Worm (Caenorhabditis elegans) whole organism, L1 larva: ENCODE measurements around the gene sos-1.

Experiments
- C16A3.4 ChIP-seq: fragments of 150-350 bp; optimal IDR thresholded peaks from 2 replicates; lab custom pipeline; 2014; ENCODE audit warnings: missing biosample characterization, missing genetic modification characterization
- aly-2 ChIP-seq: fragments of 150-350 bp; optimal IDR thresholded peaks from 2 replicates; lab custom pipeline; 2014; ENCODE audit warnings: missing biosample characterization, missing genetic modification characterization
- ama-1 ChIP-seq: fragments of 150-350 bp; optimal IDR thresholded peaks from 2 replicates; lab custom pipeline; 2014
- efl-1 ChIP-seq, 4 experiments: fragments of 150-350 bp; optimal IDR thresholded peaks in 3 of 4; peaks in 1 of 4; 1 replicate in 1 of 4; 2 replicates in 3 of 4; lab custom pipeline; 2014; ENCODE audit warnings: missing biosample characterization in 2 of 4, missing genetic modification characterization in 2 of 4, missing genetic modification reagents in 2 of 4
- irx-1 ChIP-seq: sonication (generic microtip); optimal IDR thresholded peaks from 2 replicates; lab custom pipeline; 2016; ENCODE audit warnings: missing genetic modification characterization, missing compliant biosample characterization
- isw-1 ChIP-seq: fragments of 200-800 bp; sonication (Bioruptor generic); IDR thresholded peaks from 2 replicates; pipeline ENCODE4 v1.3.6; 2022; ENCODE audit warnings: missing genetic modification characterization, missing compliant biosample characterization
- nhr-77 ChIP-seq: fragments of 150-350 bp; optimal IDR thresholded peaks from 2 replicates; lab custom pipeline; 2014; ENCODE audit warnings: missing biosample characterization, missing genetic modification characterization
- pag-3 ChIP-seq: sonication (generic microtip); optimal IDR thresholded peaks from 2 replicates; lab custom pipeline; 2017; ENCODE audit warnings: missing genetic modification characterization, mild to moderate bottlenecking, missing compliant biosample characterization, antibody characterized with exemption, borderline replicate concordance; ENCODE audit not compliant: insufficient read depth
- skn-1 ChIP-seq: fragments of 150-350 bp; optimal IDR thresholded peaks from 2 replicates; lab custom pipeline; 2014; ENCODE audit warnings: missing biosample characterization, missing genetic modification characterization
- snpc-4 ChIP-seq: fragments of 150-350 bp; optimal IDR thresholded peaks from 2 replicates; lab custom pipeline; 2014; ENCODE audit warnings: missing biosample characterization, missing genetic modification characterization
- unc-62 ChIP-seq: fragments of 150-350 bp; optimal IDR thresholded peaks from 2 replicates; lab custom pipeline; 2014; ENCODE audit warnings: missing biosample characterization, missing genetic modification reagents, missing genetic modification characterization

ce11 chrV:4546854-4547253, 2.2 kb downstream of the sos-1 start:
- TF ChIP-seq aly-2: no peak
- TF ChIP-seq ama-1: no peak
- no peak for TF ChIP-seq irx-1 (tag; lab: Kevin White, UChicago)
- TF ChIP-seq pag-3 (tag; lab: Kevin White, UChicago): no peak
- TF ChIP-seq unc-62 (GFP tag; lab: Kevin White, UChicago): no peak
- TF ChIP-seq isw-1 (GFP tag; lab: Robert Waterston, UW): no peak
- TF ChIP-seq C16A3.4 (tag; lab: Kevin White, UChicago): no peak
- TF ChIP-seq nhr-77: no peak
- no peak for TF ChIP-seq snpc-4 (tag; lab: Kevin White, UChicago)
- no peak for TF ChIP-seq skn-1
- TF ChIP-seq efl-1 (optimal IDR thresholded peaks at IDR 0.05; lab: Kevin White, UChicago): no peak
- TF ChIP-seq efl-1 (GFP tag; optimal IDR thresholded peaks at IDR 0.05 in 1 of 2; lab: Kevin White, UChicago): peak in 1 of 2 experiments; percentile 5
